Worm (Caenorhabditis elegans) whole organism, dauer: ENCODE results near the gene her-1.

ENCODE experiments used
- unc-62 ChIP-seq: sonication (generic microtip); optimal IDR thresholded peaks from 2 replicates; lab custom pipeline; 2017; ENCODE audit warnings: missing biosample characterization, missing genetic modification reagents, missing genetic modification characterization

her-1 gene

DNA sequence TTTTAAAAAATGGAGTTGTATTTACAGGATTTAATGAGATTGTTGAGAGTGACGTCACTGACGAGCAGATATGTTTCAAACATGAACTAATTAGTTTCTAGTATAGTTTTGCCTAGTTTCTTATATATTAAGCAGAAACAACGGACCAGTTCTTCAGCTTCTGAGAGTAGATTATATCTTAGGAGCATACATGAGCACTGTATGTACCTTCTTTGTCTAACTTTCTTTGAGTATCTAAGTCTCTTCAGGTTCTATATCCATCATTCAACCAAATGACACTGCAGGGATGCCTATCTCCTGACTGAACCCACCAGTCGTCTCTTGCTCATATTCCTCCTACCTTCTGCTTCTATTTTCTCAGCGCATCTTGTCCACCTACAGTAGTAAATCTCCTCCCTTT, at the start of gene her-1:
Gene her-1 (plus strand): TSS at position 301 of the 400 bp plus-strand sequence.
- no peak for TF ChIP-seq unc-62

DNA sequence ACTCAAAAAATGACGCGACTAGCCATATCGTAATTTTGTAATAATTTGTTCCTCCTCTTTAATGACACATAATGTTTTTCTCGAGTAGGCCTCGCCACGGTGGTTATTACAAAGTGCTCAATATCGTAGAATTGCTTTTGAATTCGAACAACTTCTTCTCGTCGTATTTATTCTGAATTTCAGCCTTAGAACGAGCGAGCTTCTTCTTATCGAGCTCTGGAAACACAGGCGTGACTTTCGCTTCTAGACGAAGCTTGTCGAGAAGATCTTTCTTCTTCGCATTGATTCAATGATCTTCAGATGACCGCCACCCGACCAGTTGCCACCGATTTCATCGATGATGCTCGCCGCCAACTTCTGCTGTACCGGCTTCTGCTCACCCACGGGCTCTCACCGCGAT, 45.5 kb upstream of the her-1 start, which contains the start of gene T06E4.21:
Gene T06E4.21 (plus strand): TSS at position 301 of the 400 bp plus-strand sequence.
- no peak for TF ChIP-seq unc-62

DNA sequence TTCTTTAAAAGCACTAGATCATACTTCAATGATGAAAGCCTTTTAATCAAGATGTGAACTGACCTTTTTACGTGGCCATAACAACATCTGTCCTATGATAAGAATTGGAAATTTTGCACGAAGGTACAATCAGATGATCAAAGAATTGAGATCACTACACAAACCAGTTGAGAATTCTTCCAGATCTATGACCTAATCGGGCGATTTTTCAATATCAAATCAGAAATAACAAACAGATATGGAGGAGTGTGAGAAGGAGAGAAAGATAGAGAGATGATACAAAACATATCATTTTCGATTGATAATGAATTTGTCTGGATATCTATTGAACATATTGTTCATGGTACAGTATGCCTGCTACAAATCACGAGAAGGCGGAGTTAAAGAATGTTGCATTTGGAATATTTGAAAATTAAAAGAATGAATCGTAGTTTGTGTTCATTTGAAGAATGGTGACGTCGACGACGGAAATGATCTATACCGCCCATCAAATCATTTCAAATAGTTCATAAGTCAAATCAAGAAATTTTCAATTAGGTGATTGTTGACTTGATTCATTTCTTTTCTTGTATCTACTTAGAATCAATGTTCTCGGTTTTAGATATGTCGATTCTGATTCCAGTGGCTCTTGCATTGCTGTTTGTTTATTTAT, 42.5 kb upstream of the her-1 start, which contains the start of gene cyp-29A4:
Gene cyp-29A4 (plus strand): TSS at position 602 of the 652 bp plus-strand sequence.
- no peak for TF ChIP-seq unc-62

DNA sequence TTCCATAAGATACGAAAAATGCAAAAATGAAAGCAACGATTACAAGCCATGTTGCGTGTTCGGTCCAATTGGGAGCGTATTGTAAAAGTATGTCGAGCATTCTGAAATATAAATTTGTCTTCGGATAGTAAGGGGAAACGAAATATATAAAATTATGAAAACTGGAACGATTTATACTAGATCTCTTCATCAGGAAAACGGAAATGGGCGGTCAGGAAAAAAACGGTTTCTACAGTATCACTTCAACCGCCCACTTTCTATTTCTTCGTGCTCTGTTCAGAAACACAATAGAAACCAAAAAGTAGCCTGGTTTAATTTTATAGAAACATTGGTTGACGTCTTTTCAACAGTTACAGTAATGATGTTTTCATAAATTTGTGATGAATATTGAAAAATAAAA, 35.3 kb upstream of the her-1 start, which contains the start of gene pitr-4:
Gene pitr-4 (minus strand): TSS at position 101 of the 400 bp plus-strand sequence.
- no peak for TF ChIP-seq unc-62

DNA sequence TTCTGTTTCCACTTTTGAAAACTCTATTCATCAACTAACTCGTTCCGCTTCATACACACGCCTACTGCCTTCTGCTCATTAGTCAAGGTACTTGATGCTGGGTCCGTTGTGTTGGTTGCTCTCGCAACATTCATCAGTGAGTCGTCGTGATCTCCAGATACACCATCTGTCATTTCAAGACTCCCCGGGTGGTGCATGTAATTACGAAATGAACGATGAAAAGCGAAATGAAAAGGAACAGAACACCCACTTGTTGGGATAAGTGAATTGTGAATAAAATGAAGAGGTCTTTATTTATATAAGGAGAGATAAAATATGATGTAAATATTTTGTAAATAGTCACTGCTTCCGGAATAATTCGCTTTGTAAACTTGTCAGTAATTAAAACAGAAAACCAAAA, 32.9 kb upstream of the her-1 start:
- TF ChIP-seq unc-62, result no peak

DNA sequence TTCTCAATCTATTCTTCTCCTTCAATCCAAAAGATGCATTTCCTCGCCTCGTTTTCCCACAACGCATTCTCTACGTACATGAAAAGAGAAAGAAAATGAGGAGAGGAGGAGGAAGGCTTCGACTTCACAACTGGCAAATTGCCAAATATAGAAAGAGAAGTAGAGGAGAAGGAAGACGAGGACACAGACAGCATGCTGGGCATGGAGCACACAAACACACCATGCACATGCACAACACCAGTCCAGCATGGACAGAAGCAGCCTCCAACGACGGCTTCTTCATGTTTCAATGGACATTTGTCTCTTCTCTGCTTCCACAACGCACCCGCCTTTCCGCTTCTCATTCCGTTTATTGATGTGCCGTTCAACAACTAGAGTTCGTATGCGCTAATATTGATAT, 32.2 kb upstream of the her-1 start:
- TF ChIP-seq unc-62, result no peak

DNA sequence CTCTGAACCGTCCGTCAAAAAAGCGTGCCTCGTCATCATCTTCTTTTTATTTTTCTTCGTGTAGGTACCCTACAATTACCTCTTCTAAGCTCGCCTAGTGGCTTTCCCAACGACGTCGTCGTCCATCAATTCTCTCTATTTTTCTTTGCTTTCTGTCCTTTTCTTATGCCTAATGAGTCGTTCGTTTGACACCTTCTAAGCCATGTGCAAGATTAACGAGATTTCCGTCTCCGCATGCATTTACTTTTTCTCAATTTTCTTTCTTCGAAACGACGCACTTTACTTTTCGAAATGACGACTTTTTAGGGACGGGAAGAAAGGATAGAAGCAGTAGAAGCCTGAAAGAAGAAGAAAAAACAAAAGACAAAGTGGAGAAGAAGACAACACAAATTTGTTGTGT, 30.4 kb upstream of the her-1 start, which contains the start of gene ZK287.1:
Gene ZK287.1 (plus strand): TSS at position 301 of the 400 bp plus-strand sequence.
- no peak for TF ChIP-seq unc-62

DNA sequence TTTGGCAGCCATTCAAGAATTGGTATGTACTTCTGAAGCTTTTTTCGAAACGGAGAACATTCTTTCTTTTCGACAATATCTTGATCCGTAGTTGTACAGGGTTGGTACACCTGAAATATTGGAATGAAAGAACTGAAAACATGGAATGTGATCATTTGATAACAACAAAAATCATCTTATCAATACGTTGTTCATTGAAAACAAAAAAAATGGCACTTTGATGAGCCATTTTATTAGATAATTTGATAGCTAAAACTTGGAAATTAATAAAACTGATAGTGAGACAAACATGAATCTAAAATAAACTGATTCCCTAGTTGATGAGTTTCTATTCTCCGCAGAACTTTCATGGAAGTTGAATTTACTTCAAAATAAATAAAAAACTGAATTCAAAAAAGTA, 24.3 kb upstream of the her-1 start:
- no peak for TF ChIP-seq unc-62

DNA sequence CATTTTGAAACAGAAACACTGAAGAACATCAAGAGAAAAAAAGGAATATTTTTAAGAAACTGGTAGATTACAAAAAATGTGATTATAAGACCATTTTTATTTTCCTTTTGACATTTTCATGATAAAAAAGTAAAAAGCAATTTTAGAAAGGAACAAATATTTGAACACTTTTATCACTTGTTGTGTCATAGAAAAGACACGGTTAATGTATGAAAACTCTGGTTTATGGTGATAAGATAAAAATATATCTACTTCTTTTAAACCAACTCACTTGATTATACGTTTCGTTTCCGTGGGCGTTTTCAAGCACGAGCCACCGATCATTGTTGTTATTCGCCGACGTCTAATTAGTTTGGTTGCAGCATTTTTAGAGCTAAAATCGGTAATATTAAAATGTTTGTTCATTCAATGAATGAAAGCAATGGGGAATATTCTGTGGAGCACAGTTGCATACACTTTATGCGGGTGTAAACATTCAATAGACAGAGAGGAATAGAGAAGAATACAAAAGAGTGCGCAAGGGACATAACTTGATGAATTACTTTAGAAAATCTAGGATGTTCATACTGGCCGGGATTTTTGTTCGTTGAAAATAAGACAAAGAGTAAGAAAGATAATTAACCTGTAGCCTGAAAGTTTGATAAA, 23.5 kb upstream of the her-1 start, which contains the start of gene sulp-8:
Gene sulp-8 (minus strand): TSS at position 469 of the 645 bp plus-strand sequence.
- TF ChIP-seq unc-62, result no peak

DNA sequence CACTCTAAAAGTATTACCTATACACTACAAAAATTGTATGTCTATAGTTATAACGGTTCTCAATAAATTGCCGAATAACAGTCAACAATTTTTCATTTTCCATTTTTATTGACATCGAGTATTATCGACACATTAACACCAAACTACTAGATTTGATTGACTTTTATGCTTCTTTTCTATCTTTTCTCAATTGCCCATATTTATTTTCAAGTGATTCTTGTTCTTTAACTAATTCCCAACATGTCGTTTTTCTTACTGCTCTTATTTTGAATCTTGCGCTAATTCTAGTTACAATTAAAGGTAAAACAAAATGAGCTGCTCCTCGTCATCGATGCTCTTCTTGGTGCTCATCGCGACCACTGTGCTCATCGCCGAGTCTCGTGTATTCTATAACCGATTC, 18.8 kb upstream of the her-1 start, which contains the start of gene cthd-1:
Gene cthd-1 (plus strand): TSS at position 301 of the 400 bp plus-strand sequence.
- TF ChIP-seq unc-62, result no peak

DNA sequence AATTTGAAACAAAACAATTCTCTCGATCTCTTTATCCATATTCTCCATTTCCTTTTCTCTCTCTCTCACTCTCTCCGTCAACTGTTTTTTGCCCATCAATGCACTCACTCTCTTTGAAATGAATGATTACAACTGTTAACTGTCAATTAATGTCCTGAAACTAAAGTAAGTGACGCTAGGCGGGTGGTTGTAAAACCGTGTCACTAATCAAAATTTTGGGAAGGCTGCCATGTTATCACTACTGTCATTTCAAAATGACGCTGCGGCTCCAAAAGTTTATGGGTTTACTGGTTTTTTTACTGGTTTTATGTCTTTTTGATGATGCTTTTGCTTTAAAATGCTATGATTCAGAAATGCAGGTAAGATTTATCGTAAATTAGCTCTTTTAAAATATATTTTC, 17.6 kb upstream of the her-1 start, which contains the start of gene ZK287.9:
Gene ZK287.9 (plus strand): TSS at position 192 of the 400 bp plus-strand sequence.
- no peak for TF ChIP-seq unc-62

DNA sequence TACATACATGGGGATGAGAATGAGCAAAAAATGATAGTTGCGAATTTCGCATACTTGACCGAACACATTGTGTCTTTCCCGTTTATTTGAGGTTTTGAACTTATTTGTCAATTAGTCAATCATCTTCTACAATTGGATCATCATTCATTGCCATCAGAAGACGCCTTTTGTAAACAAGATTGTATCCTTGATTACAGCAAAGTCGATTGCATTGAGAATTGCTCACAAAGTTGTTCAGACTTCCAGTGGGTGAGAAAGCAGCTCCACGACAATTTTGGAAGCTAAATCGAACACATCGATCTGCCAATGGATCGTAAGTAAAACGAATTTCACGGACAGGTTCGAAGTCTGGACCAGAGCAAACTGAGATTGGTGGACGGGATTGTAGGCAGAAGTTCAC, 16.6 kb upstream of the her-1 start:
- TF ChIP-seq unc-62, result no peak

DNA sequence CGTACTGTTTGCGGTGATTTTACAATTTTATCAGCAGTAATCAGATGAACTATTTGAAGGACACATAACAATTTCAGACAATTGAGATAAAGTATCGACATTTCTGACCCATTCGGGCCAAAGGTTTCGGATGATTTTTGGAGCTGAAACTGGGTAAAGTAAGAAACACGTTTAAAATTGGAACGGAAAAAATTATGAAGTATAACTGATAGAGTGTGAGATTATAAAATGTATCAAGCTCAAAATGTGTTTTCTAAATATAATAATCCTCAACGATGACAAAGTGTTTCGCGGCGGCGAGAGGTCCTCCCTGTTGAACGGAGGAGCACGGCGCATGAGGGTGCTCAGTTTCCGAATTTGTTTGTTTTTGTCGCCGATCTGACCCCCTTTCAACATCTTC, 11.3 kb upstream of the her-1 start, which contains the start of gene ZK287.4:
Gene ZK287.4 (minus strand): TSS at position 101 of the 400 bp plus-strand sequence.
- TF ChIP-seq unc-62, result no peak

DNA sequence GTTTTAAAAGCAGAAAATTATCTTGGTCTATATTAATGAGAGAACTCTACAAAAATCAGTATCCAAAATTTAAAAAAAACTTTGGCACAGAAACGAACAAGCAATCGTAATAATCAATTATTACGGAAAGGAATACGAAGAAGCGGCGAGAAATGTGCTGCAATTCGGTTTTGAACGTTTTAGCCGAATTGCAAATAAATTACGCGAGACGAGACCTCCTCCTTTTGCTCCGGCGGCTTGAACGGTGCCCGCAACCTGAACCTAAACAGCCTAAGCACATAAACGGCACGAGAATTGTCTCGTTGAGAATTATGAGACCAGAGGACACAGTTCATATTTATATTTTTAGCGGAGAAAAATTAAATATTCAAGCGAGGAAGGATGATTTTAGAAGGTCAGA, 7.5 kb upstream of the her-1 start:
- no peak for TF ChIP-seq unc-62

DNA sequence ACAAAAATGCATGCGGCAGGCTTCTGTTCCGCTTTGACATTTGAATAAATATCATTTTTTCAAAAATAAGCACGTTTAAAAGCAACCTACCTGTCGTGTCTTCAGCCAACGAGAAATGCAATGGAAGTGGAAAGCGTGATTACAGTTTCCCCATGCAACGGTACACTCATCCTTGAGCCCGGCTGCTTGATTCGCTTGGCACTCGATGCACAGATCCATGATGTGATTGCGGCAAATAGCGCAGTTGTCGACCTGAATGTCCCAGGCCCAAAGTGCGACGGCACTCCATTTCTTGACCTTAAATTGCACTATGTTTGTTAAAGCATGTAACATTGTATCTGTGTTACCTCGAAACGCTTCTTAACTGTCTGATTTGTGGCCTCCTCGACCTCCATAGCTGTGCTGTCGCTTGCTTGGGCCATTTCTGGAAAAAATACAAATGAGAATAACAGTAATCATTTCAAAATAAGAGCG, 6.7 kb upstream of the her-1 start, which contains the start of gene rbx-1:
Gene rbx-1 (minus strand): TSS at position 424 of the 474 bp plus-strand sequence.
- no peak for TF ChIP-seq unc-62

DNA sequence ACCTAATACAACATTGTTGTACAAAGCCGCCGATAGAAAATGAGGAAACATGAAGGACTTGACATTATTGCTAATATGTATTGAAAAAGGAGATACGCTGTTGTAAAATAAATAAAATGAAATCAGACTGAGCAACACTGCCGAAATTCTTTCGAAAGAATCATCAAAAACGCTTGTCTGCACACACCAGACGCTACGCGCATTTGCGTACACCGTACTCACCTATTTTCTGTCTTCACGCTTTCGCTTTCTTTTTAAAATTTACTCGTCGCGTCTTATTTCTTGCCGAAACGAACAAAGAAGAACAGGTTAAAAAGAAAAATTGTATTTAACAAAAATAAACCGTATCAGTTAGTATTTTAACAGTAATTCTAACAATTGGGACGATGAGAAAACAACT, 6.1 kb upstream of the her-1 start:
- no peak for TF ChIP-seq unc-62

DNA sequence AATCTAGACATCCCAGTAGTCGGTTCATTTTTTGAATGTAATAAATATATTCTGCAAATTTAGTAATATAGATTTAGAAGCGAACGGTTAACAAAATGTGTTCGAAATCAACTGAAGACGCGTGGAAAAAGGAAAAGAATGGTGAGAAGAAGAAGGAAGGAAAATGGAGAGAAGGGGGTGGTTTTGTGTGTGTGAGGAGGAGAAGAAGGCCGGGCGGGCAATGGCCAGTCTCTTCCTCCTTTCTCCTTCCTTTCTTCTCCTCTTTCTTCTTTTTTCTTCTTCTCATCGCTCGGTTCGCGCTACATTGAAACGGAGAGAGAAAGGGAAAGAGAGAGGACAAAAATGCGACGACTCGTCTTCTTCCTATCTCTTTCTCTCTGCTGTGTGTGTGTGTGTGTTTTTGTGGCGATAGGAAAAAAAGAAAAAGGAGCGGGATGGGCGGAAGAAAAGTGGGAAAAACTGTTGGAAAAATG, 4.7 kb upstream of the her-1 start, which contains the start of gene ztf-9:
Gene ztf-9 (minus strand): TSS at position 51 of the 473 bp plus-strand sequence.
- no peak for TF ChIP-seq unc-62
